Worm (Caenorhabditis elegans) whole organism, young adult: ENCODE data around the gene spig-5.

Source experiments
- B0019.2 ChIP-seq: fragments of 200-800 bp; sonication (Bioruptor generic); conservative IDR thresholded peaks from 2 replicates; pipeline ENCODE4 v1.3.6; 2022; ENCODE audit warnings: missing genetic modification reagents, missing genetic modification characterization, missing compliant biosample characterization
- B0336.3 ChIP-seq: fragments of 200-800 bp; sonication (Bioruptor generic); IDR thresholded peaks from 2 replicates; pipeline ENCODE4 v1.3.6; 2022; ENCODE audit warnings: missing genetic modification characterization, missing compliant biosample characterization
- C17E4.6 ChIP-seq: fragments of 200-800 bp; sonication (Bioruptor generic); IDR thresholded peaks from 2 replicates; pipeline ENCODE4 v1.3.6; 2022; ENCODE audit warnings: missing genetic modification reagents, missing genetic modification characterization, missing compliant biosample characterization
- D2030.7 ChIP-seq: fragments of 200-800 bp; sonication (Bioruptor generic); IDR thresholded peaks from 2 replicates; pipeline ENCODE4 v1.3.6; 2022; ENCODE audit warnings: missing genetic modification reagents, missing genetic modification characterization, missing compliant biosample characterization
- F22D6.2 ChIP-seq: sonication (generic microtip); optimal IDR thresholded peaks from 2 replicates; lab custom pipeline; 2016; ENCODE audit warnings: mild to moderate bottlenecking, missing genetic modification characterization, missing compliant biosample characterization
- F23B12.7 ChIP-seq: sonication (generic microtip); optimal IDR thresholded peaks from 2 replicates; lab custom pipeline; 2017; ENCODE audit warnings: missing genetic modification characterization, mild to moderate bottlenecking, missing compliant biosample characterization, antibody characterized with exemption, moderate library complexity; ENCODE audit not compliant: insufficient read depth
- F37B4.10 ChIP-seq: fragments of 200-800 bp; sonication (Bioruptor generic); IDR thresholded peaks from 2 replicates; pipeline ENCODE4 v1.3.6; 2022; ENCODE audit warnings: missing genetic modification characterization, missing compliant biosample characterization
- F39B2.1 ChIP-seq: fragments of 200-800 bp; sonication (Bioruptor generic); IDR thresholded peaks from 2 replicates; pipeline ENCODE4 v1.3.6; 2022; ENCODE audit warnings: missing genetic modification reagents, missing genetic modification characterization, missing compliant biosample characterization
- F52B5.7 ChIP-seq: sonication (generic microtip); optimal IDR thresholded peaks from 2 replicates; lab custom pipeline; 2016; ENCODE audit warnings: mild to moderate bottlenecking, missing genetic modification characterization, missing compliant biosample characterization
- K11D2.4 ChIP-seq: fragments of 200-800 bp; sonication (Bioruptor generic); IDR thresholded peaks from 2 replicates; pipeline ENCODE4 v1.3.6; 2022; ENCODE audit warnings: missing genetic modification reagents, missing genetic modification characterization, missing compliant biosample characterization
- Y53G8AR.9 ChIP-seq: fragments of 200-800 bp; sonication (Bioruptor generic); conservative IDR thresholded peaks from 2 replicates; pipeline ENCODE4 v1.3.6; 2022; ENCODE audit warnings: missing genetic modification reagents, missing genetic modification characterization, missing compliant biosample characterization
- Y56A3A.18 ChIP-seq: fragments of 200-800 bp; sonication (Bioruptor generic); IDR thresholded peaks from 2 replicates; pipeline ENCODE4 v1.3.6; 2022; ENCODE audit warnings: missing genetic modification reagents, missing genetic modification characterization, missing compliant biosample characterization
- Y79H2A.3 ChIP-seq: fragments of 200-800 bp; sonication (Bioruptor generic); conservative IDR thresholded peaks from 2 replicates; pipeline ENCODE4 v1.3.6; 2022; ENCODE audit warnings: missing genetic modification reagents, missing genetic modification characterization, missing compliant biosample characterization
- akir-1 ChIP-seq: fragments of 200-800 bp; sonication (Bioruptor generic); optimal IDR thresholded peaks from 2 replicates; lab custom pipeline; 2018; ENCODE audit warnings: mild to moderate bottlenecking, missing genetic modification characterization, moderate library complexity, missing compliant biosample characterization
- ama-1 ChIP-seq, 3 experiments: fragments of 150-350 bp in 1 of 3; sonication (generic microtip) in 2 of 3; optimal IDR thresholded peaks; 2 replicates each; lab custom pipeline; 2014 to 2018; ENCODE audit warnings: missing biosample characterization in 2 of 3, missing genetic modification characterization in 2 of 3, missing genetic modification reagents in 2 of 3
- athp-1 ChIP-seq: sonication (generic microtip); optimal IDR thresholded peaks from 2 replicates; lab custom pipeline; 2017; ENCODE audit warnings: mild to moderate bottlenecking, missing genetic modification characterization, missing compliant biosample characterization
- attf-3 ChIP-seq: fragments of 200-800 bp; sonication (Bioruptor generic); conservative IDR thresholded peaks from 2 replicates; pipeline ENCODE4 v1.3.6; 2022; ENCODE audit warnings: missing genetic modification reagents, missing genetic modification characterization, missing compliant biosample characterization
- attf-5 ChIP-seq: fragments of 200-800 bp; sonication (Bioruptor generic); optimal IDR thresholded peaks from 2 replicates; lab custom pipeline; 2018; ENCODE audit warnings: mild to moderate bottlenecking, missing genetic modification characterization, missing compliant biosample characterization
- ceh-100 ChIP-seq: fragments of 200-800 bp; sonication (Bioruptor generic); IDR thresholded peaks from 2 replicates; pipeline ENCODE4 v1.3.6; 2022; ENCODE audit warnings: missing genetic modification reagents, missing genetic modification characterization, missing compliant biosample characterization
- ceh-27 ChIP-seq: fragments of 200-800 bp; sonication (Bioruptor generic); optimal IDR thresholded peaks from 2 replicates; lab custom pipeline; 2018; ENCODE audit warnings: mild to moderate bottlenecking, missing genetic modification characterization, moderate library complexity, missing compliant biosample characterization
- ekl-4 ChIP-seq: fragments of 200-800 bp; sonication (Bioruptor generic); IDR thresholded peaks from 2 replicates; pipeline ENCODE4 v1.3.6; 2022; ENCODE audit warnings: missing genetic modification reagents, missing genetic modification characterization, missing compliant biosample characterization
- hlh-26 ChIP-seq: fragments of 200-800 bp; sonication (Bioruptor generic); conservative IDR thresholded peaks from 2 replicates; pipeline ENCODE4 v1.3.6; 2022; ENCODE audit warnings: missing genetic modification reagents, missing genetic modification characterization, missing compliant biosample characterization
- hmg-1.2 ChIP-seq: fragments of 200-800 bp; sonication (Bioruptor generic); IDR thresholded peaks from 2 replicates; pipeline ENCODE4 v1.3.6; 2022; ENCODE audit warnings: missing genetic modification reagents, missing genetic modification characterization, missing compliant biosample characterization
- let-607 ChIP-seq, 2 experiments: fragments of 200-800 bp in 1 of 2; sonication (Bioruptor generic) in 1 of 2; sonication (generic microtip) in 1 of 2; optimal IDR thresholded peaks; 2 replicates each; lab custom pipeline; 2016 to 2018; ENCODE audit warnings: mild to moderate bottlenecking in 2 of 2, missing compliant biosample characterization in 2 of 2, missing genetic modification characterization in 2 of 2, moderate library complexity in 2 of 2, missing genotype in 1 of 2
- lin-35 ChIP-seq, 3 experiments: fragments of 150-350 bp in 2 of 3; sonication (generic microtip) in 1 of 3; optimal IDR thresholded peaks; 2 replicates each; lab custom pipeline; 2014 to 2018; ENCODE audit warnings: missing biosample characterization in 3 of 3, missing genetic modification characterization in 3 of 3, missing genetic modification reagents in 3 of 3
- lin-40 ChIP-seq: sonication (generic microtip); optimal IDR thresholded peaks from 2 replicates; lab custom pipeline; 2016; ENCODE audit warnings: missing genetic modification characterization, mild to moderate bottlenecking, missing compliant biosample characterization, missing genotype, missing genetic modification reagents
- lin-54 ChIP-seq: fragments of 200-800 bp; sonication (Bioruptor generic); optimal IDR thresholded peaks from 2 replicates; lab custom pipeline; 2018; ENCODE audit warnings: mild to moderate bottlenecking, missing genetic modification characterization, missing compliant biosample characterization
- lsl-1 ChIP-seq: fragments of 200-800 bp; sonication (Bioruptor generic); optimal IDR thresholded peaks from 2 replicates; lab custom pipeline; 2018; ENCODE audit warnings: mild to moderate bottlenecking, missing genetic modification characterization, moderate library complexity, missing compliant biosample characterization
- madf-10 ChIP-seq: sonication (generic microtip); optimal IDR thresholded peaks from 2 replicates; lab custom pipeline; 2016; ENCODE audit warnings: mild to moderate bottlenecking, missing genetic modification characterization, missing compliant biosample characterization
- mcd-1 ChIP-seq: fragments of 200-800 bp; sonication (Bioruptor generic); IDR thresholded peaks from 2 replicates; pipeline ENCODE4 v1.3.6; 2022; ENCODE audit warnings: missing genetic modification reagents, missing genetic modification characterization, missing compliant biosample characterization
- mes-4 ChIP-seq: sonication (generic microtip); optimal IDR thresholded peaks from 2 replicates; lab custom pipeline; 2016; ENCODE audit warnings: missing genotype, missing genetic modification characterization, missing compliant biosample characterization
- mxl-1 ChIP-seq: sonication (generic microtip); optimal IDR thresholded peaks from 2 replicates; lab custom pipeline; 2016; ENCODE audit warnings: missing genetic modification characterization, missing compliant biosample characterization
- nfyb-1 ChIP-seq: fragments of 200-800 bp; sonication (Bioruptor generic); IDR thresholded peaks from 2 replicates; pipeline ENCODE4 v1.3.6; 2022; ENCODE audit warnings: missing genetic modification reagents, missing genetic modification characterization, missing compliant biosample characterization
- nhr-90 ChIP-seq: sonication (generic microtip); optimal IDR thresholded peaks from 2 replicates; lab custom pipeline; 2016; ENCODE audit warnings: missing genotype, mild to moderate bottlenecking, missing genetic modification characterization, missing compliant biosample characterization
- rcor-1 ChIP-seq: fragments of 200-800 bp; sonication (Bioruptor generic); IDR thresholded peaks from 2 replicates; pipeline ENCODE4 v1.3.6; 2022; ENCODE audit warnings: missing genetic modification reagents, missing genetic modification characterization, missing compliant biosample characterization
- snpc-1.1 ChIP-seq: sonication (generic microtip); optimal IDR thresholded peaks from 2 replicates; lab custom pipeline; 2017; ENCODE audit warnings: missing genetic modification characterization, mild to moderate bottlenecking, missing compliant biosample characterization, antibody characterized with exemption, moderate library complexity, missing genotype, missing genetic modification reagents; ENCODE audit not compliant: insufficient read depth
- snpc-3.4 ChIP-seq: sonication (generic microtip); optimal IDR thresholded peaks from 2 replicates; lab custom pipeline; 2017; ENCODE audit warnings: missing genetic modification characterization, mild to moderate bottlenecking, missing compliant biosample characterization, antibody characterized with exemption, moderate library complexity, missing genotype, missing genetic modification reagents
- snpc-4 ChIP-seq, 5 experiments: fragments of 150-350 bp in 1 of 5; sonication (generic microtip) in 4 of 5; optimal IDR thresholded peaks; 2 replicates each; lab custom pipeline; 2014 to 2018; ENCODE audit warnings: missing genetic modification characterization in 5 of 5, missing biosample characterization in 3 of 5, antibody characterized with exemption in 2 of 5, mild to moderate bottlenecking in 2 of 5, missing compliant biosample characterization in 2 of 5, missing genotype in 2 of 5, moderate library complexity in 2 of 5, missing genetic modification reagents in 1 of 5
- tbp1 ChIP-seq: fragments of 200-800 bp; sonication (Bioruptor generic); optimal IDR thresholded peaks from 2 replicates; lab custom pipeline; 2018; ENCODE audit warnings: mild to moderate bottlenecking, missing genetic modification characterization, missing compliant biosample characterization
- unc-130 ChIP-seq: sonication (generic microtip); optimal IDR thresholded peaks from 2 replicates; lab custom pipeline; 2016; ENCODE audit warnings: missing genetic modification reagents, missing genetic modification characterization, missing compliant biosample characterization
- xnd-1 ChIP-seq: sonication (generic microtip); optimal IDR thresholded peaks from 2 replicates; lab custom pipeline; 2016; ENCODE audit warnings: missing genotype, missing genetic modification reagents, missing genetic modification characterization, missing compliant biosample characterization
- ztf-26 ChIP-seq: sonication (generic microtip); optimal IDR thresholded peaks from 2 replicates; lab custom pipeline; 2017; ENCODE audit warnings: missing genetic modification characterization, missing compliant biosample characterization

The spig-5 gene

ce11 chrV:14354258-14354877, 46.1 kb downstream of the spig-5 start, which contains the start of gene Y49A3A.3 (continued):
- TF ChIP-seq madf-10, result peak; percentile 34
- peak; percentile 72 for TF ChIP-seq ztf-26 (tag; lab: Kevin White, UChicago)
- TF ChIP-seq hmg-1.2 (GFP tag; lab: Robert Waterston, UW), result peak; percentile 23; the same call in 1 of the 2 replicates
- peak; percentile 36 for TF ChIP-seq nhr-90 (tag; lab: Kevin White, UChicago)
- TF ChIP-seq F39B2.1 (GFP tag; lab: Robert Waterston, UW), result peak; percentile 68; the same call in 1 of the 2 replicates
- peak; percentile 87 for TF ChIP-seq F52B5.7 (tag; lab: Kevin White, UChicago)

DNA sequence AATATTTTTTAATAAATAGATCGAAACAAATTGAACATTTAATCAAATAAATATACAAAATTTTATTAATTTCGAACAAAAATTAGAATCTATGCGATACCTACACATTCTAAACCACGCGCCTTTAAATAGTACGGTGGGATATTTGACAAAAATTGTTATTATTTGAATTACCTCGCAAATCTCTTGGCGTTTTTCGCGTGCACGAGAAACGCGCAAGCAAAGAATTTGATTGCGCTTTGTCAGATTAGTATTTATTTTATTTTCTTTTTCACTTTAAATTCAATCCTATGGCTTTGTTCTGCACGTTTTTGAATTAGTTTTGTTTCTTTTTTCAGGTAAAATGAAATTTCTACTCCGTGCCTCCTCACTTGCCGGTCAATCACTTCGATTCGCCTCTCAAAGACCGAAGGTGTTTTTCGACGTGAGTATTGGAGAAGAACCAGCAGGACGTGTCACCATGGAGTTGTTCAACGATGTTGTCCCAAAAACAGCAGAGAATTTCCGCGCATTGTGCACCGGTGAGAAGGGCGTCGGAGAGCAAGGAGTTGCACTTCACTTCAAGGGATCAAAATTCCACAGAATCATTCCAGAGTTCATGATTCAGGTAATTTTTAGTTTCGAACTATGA, 47.6 kb downstream of the spig-5 start, which contains the start of gene cyn-1:
Gene cyn-1 (plus strand): TSS at position 339 of the 631 bp plus-strand sequence.
- TF ChIP-seq ztf-26 (tag; lab: Kevin White, UChicago) (peak; percentile 42), attf-3 (peak; percentile 58; the same call in 1 of the 2 replicates), C17E4.6 (no peak), lin-35 (GFP tag; optimal IDR thresholded peaks at IDR 0.05; lab: Kevin White, UChicago) (peak; percentile 61 to 96 (median 74)), tbp1 (peak; percentile 66), Y79H2A.3 (0 out of 2 replicates have a peak, but pooled peaks have one; percentile 23), F23B12.7 (tag; lab: Kevin White, UChicago) (peak; percentile 58), attf-5 (GFP tag; lab: Kevin White, UChicago) (peak; percentile 32), mcd-1 (GFP tag; lab: Robert Waterston, UW) (peak; percentile 82), mes-4 (tag; lab: Kevin White, UChicago) (no peak), unc-130 (GFP tag; lab: Kevin White, UChicago) (peak; percentile 19), rcor-1 (GFP tag; lab: Robert Waterston, UW) (peak; percentile 53), snpc-3.4 (tag; lab: Kevin White, UChicago) (peak; percentile 71), snpc-1.1 (tag; lab: Kevin White, UChicago) (peak; percentile 43), B0019.2 (GFP tag; lab: Robert Waterston, UW) (no peak), let-607 (tag; optimal IDR thresholded peaks at IDR 0.05; lab: Kevin White, UChicago) (peak in 1 of 2 experiments; percentile 44), hmg-1.2 (GFP tag; lab: Robert Waterston, UW) (peak; percentile 53), ceh-100 (peak; percentile 75), xnd-1 (tag; lab: Kevin White, UChicago) (peak; percentile 45), ceh-27 (GFP tag; lab: Kevin White, UChicago) (no peak), snpc-4 (GFP tag; optimal IDR thresholded peaks at IDR 0.05; lab: Kevin White, UChicago) (no peak), snpc-4 (tag; optimal IDR thresholded peaks at IDR 0.05; lab: Kevin White, UChicago) (peak; percentile 42 to 75 (median 59)), lin-40 (tag; lab: Kevin White, UChicago) (peak; percentile 81), hlh-26 (no peak), mxl-1 (tag; lab: Kevin White, UChicago) (no peak), D2030.7 (peak; percentile 54; the same call in 1 of the 2 replicates), K11D2.4 (GFP tag; lab: Robert Waterston, UW) (peak; percentile 25; the same call in 1 of the 2 replicates), F22D6.2 (tag; lab: Kevin White, UChicago) (peak; percentile 15), Y56A3A.18 (GFP tag; lab: Robert Waterston, UW) (peak; percentile 69; the same call in 1 of the 2 replicates), lsl-1 (GFP tag; lab: Kevin White, UChicago) (peak; percentile 65), ama-1 (optimal IDR thresholded peaks at IDR 0.05; lab: Kevin White, UChicago) (peak; percentile 20), ama-1 (GFP tag; optimal IDR thresholded peaks at IDR 0.05; lab: Kevin White, UChicago) (no peak), B0336.3 (GFP tag; lab: Robert Waterston, UW) (peak; percentile 82), ekl-4 (peak; percentile 44; the same call in 1 of the 2 replicates), athp-1 (tag; lab: Kevin White, UChicago) (no peak), lin-54 (GFP tag; lab: Kevin White, UChicago) (peak; percentile 96), nfyb-1 (peak; percentile 70), F37B4.10 (GFP tag; lab: Robert Waterston, UW) (no peak), akir-1 (GFP tag; lab: Kevin White, UChicago) (no peak), Y53G8AR.9 (GFP tag; lab: Robert Waterston, UW) (peak; percentile 91)
